Worm (Caenorhabditis elegans): ENCODE measurements around the gene sos-1.

DNA sequence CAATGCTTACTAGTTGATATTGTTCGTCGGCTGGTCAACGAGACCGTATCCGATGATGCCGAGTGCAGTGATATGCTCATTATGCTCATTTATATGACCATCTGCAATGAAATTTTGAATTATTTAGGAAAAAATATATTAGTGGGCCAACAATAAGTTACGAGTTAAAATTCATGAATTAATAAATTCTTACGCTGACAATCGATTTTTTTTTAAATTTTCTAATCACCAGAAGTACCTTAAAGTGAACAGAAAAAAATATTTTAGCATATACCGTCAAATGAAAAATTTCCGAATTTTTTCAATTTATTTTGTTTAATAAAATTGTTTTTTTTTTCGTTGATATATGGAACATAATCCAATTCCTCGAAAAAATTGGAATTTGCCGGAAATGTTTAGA is at the start of gene sos-1:
- no peak for TF ChIP-seq W03F9.2 (tag; optimal IDR thresholded peaks at IDR 0.05)
- no peak for TF ChIP-seq dao-5 (tag; optimal IDR thresholded peaks at IDR 0.05)
- no peak for TF ChIP-seq him-1 (tag; optimal IDR thresholded peaks at IDR 0.05)

Measured in whole organism, L4/young adult.